Worm (Caenorhabditis elegans): Measurements from ENCODE around the gene lig-4.

ce11 chrIII:7530108-7530507 lies 8.8 kb downstream of the lig-4 start:
- no peak for TF ChIP-seq atf-7 (tag; optimal IDR thresholded peaks at IDR 0.05)
- TF ChIP-seq Y53G8AR.9 (GFP tag; conservative IDR thresholded peaks at IDR 0.05): no peak
- no peak for TF ChIP-seq xnd-1 (tag; optimal IDR thresholded peaks at IDR 0.05)
- TF ChIP-seq snpc-4 (GFP tag; optimal IDR thresholded peaks at IDR 0.05): no peak
- TF ChIP-seq snpc-4 (tag; optimal IDR thresholded peaks at IDR 0.05): no peak
- TF ChIP-seq rpc-1 (optimal IDR thresholded peaks at IDR 0.05): no peak
- TF ChIP-seq rpc-1 (tag; optimal IDR thresholded peaks at IDR 0.05): no peak
- no peak for TF ChIP-seq unc-62 (GFP tag; optimal IDR thresholded peaks at IDR 0.05)
- no peak for TF ChIP-seq K12H6.12 (tag; optimal IDR thresholded peaks at IDR 0.05)
- TF ChIP-seq ama-1 (optimal IDR thresholded peaks at IDR 0.05): no peak
- TF ChIP-seq ama-1 (GFP tag; optimal IDR thresholded peaks at IDR 0.05): no peak
- no peak for TF ChIP-seq nfya-1 (tag; optimal IDR thresholded peaks at IDR 0.05; ENCODE audit: borderline replicate concordance, insufficient read depth)
- no peak for TF ChIP-seq ztf-28 (GFP tag; IDR thresholded peaks at IDR 0.05)
- TF ChIP-seq ceh-27 (GFP tag; optimal IDR thresholded peaks at IDR 0.05): no peak
- no peak for TF ChIP-seq him-1 (tag; optimal IDR thresholded peaks at IDR 0.05)
